Worm (Caenorhabditis elegans): ENCODE results near the gene glr-2.

ce11 chrIII:7138178-7138577, 6.6 kb downstream of the glr-2 start, which contains the start of gene B0280.11:
- no peak for TF ChIP-seq ref-1 (GFP tag; conservative IDR thresholded peaks at IDR 0.05)
- no peak for TF ChIP-seq cog-1 (tag; optimal IDR thresholded peaks at IDR 0.05)
